Worm (Caenorhabditis elegans) whole organism, L4/young adult: ENCODE measurements around the gene scl-3.

ENCODE experiments used
- W03F9.2 ChIP-seq: fragments of 150-350 bp; optimal IDR thresholded peaks from 2 replicates; lab custom pipeline; 2014; ENCODE audit warnings: missing biosample characterization, missing genetic modification characterization
- dao-5 ChIP-seq: sonication (generic microtip); optimal IDR thresholded peaks from 2 replicates; lab custom pipeline; 2016; ENCODE audit warnings: missing genotype, missing genetic modification characterization, moderate library complexity, missing compliant biosample characterization
- him-1 ChIP-seq: sonication (generic microtip); optimal IDR thresholded peaks from 2 replicates; lab custom pipeline; 2016; ENCODE audit warnings: missing genotype, missing genetic modification reagents, missing genetic modification characterization, missing compliant biosample characterization

DNA sequence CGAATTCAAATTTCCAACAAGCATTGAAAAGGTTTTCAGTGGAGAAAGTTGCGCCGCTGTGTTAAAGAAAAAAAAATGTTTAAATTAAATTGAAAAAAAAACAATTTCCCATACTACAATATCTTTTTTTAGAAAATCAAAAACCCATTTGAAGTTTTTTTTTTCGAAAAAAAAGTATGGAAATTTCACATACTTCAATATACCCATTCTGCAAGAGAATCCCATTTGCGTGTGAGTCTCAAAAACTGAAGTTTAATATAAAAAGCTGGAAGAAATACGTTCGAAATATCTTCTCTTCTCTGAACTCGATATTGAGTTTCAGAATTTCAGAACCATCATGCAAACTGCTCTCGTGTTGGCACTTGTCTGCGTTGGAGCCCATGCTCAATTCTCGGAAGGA lies 10.8 kb downstream of the scl-3 start, which contains the start of gene scl-7:
- TF ChIP-seq him-1 (tag; lab: Kevin White, UChicago) (no peak), W03F9.2 (tag; lab: Kevin White, UChicago) (no peak), dao-5 (no peak)
